Worm (Caenorhabditis elegans): ENCODE data around the gene W06D12.6.

The W06D12.6 gene

DNA sequence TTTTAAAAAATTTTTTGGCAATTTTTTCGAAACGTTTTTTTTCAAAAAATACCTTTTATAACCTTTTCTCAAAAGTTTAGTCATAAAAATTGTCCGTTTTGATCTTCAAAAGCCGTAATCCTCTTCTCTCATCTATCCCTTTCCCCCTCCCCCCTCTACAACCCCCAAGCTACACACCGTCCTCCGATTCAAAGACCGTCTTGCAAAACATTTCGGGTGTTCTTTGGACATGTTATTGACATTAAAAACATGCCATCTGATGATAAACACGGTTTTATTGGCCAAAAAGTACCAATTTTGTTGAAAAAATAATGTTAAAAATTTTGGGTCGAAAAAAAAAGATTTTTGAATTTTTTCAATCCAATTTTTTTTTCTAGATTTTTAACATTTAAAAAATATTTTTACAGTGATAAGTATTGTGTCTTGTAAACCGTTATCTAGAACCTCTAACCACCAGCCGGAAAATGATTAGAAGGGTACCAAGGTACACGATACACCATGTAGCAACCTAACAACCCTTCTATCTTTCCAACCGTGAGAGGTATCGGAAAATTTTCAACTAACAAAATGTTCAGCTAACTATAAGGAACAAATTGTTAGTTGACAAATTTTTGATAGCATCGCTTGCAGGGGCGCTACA is 17.3 kb downstream of the W06D12.6 start:
- no peak for TF ChIP-seq W03F9.2 (tag; optimal IDR thresholded peaks at IDR 0.05)
- TF ChIP-seq him-1 (tag; optimal IDR thresholded peaks at IDR 0.05) = no peak
- TF ChIP-seq dao-5 (tag; optimal IDR thresholded peaks at IDR 0.05) = no peak

DNA sequence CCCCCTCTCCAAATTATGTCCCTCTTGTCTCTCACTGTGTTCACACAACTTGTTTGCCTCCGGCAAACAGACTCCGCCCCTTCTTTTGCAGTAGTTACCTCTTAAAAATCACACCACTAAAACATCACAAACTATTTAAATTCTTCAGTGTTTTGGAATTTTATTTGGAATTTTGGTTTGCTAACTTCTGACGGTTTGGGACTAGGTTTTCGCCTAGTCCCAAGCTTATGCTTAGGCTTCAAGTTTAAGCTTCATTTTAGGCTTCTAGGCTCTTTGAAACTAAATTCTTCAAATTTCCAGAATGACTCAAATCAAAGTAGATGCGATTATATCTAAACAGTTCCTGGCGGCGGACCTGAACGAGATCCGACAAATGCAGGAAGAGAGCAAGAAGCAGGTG is 18.8 kb downstream of the W06D12.6 start, which contains the start of gene fat-5:
Gene fat-5, plus strand, starts transcription at position 301 of the 400 bp plus-strand sequence.
- TF ChIP-seq him-1 (tag; optimal IDR thresholded peaks at IDR 0.05) (no peak), W03F9.2 (tag; optimal IDR thresholded peaks at IDR 0.05) (no peak), dao-5 (tag; optimal IDR thresholded peaks at IDR 0.05) (no peak)

DNA sequence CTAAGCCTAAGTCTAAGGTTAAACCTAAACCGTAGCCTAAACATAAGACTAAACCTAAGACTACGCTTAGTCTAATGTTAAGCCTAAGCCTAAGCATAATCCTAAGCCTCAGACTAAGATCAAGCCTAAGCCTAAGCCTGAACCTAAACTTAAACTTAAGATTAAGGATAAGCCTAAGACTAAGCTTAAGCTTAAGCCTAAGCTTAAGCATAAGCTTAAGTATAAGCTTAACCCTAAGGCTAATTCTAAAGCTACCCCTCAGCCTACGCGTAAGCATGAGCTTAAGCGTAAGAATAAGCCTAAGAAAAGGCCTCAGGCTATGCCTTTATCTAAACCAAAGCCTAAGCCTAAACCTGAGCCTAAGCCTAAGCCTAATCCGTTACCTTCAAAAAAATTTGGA is 22.4 kb downstream of the W06D12.6 start:
- TF ChIP-seq W03F9.2 (tag; optimal IDR thresholded peaks at IDR 0.05) (no peak), dao-5 (tag; optimal IDR thresholded peaks at IDR 0.05) (no peak), him-1 (tag; optimal IDR thresholded peaks at IDR 0.05) (no peak)

DNA sequence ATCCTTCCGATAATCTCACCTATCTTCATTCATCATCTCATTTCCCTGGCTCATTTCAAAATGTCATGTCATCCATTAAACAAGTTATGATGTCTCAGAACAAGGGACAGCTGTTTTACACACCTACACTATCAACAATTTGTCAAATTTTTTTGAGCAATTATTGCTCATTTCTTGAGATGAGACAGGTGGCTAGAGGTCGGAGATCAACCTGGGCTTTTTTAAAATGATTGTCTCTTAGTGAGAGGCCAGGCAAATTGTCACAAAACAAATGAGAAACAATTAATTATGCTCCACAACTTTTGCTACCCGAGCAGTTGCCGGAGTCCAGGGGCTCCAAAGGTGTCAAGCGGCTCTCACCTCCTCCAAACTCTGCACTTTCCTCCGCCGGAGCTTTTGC is 22.8 kb downstream of the W06D12.6 start:
- no peak for TF ChIP-seq W03F9.2 (tag; optimal IDR thresholded peaks at IDR 0.05)
- TF ChIP-seq him-1 (tag; optimal IDR thresholded peaks at IDR 0.05) = no peak
- no peak for TF ChIP-seq dao-5 (tag; optimal IDR thresholded peaks at IDR 0.05)

DNA sequence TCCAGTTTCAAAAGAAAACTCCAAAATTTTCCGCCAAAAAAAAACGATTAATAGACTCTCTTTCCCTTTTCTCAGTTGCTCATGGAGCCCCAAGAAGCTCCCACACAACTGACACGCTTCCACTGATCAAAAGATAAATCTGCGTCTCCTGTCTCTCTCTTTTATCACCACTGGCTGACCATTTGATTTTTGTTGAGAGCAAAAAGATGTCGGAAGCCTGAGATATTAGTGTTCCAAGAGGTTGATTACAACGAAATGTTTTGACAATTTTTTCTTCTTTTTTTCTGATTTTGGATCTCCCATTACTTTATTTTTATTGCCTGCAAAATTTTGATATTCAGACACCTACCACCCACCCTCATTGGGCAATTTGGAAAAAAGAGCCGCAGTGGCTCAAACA is 26.6 kb downstream of the W06D12.6 start, which contains the start of gene twk-42:
Gene twk-42, minus strand, starts transcription at position 101 of the 400 bp plus-strand sequence.
- TF ChIP-seq dao-5 (tag; optimal IDR thresholded peaks at IDR 0.05) (no peak), W03F9.2 (tag; optimal IDR thresholded peaks at IDR 0.05) (no peak), him-1 (tag; optimal IDR thresholded peaks at IDR 0.05) (no peak)

DNA sequence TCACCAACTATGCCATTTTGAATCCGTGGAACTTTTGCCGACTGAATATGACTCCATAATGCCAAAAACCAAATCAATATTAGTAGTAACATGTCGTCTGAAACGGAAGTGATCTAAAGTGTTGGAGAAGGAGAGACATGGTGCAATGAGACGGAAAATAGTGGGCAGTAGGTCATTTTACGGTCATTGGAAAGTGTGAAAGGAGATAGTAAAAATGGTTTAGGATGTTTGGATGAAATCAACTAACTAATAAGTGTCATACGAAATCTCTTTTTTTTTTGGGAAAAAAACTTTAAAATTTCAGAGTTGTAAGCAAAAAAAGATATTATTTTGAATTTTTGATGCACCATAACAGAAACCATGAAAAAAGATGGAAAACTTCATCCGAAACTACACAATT is 33.9 kb downstream of the W06D12.6 start, which contains the start of gene cutl-4:
Gene cutl-4, minus strand, starts transcription at position 101 of the 400 bp plus-strand sequence.
- TF ChIP-seq him-1 (tag; optimal IDR thresholded peaks at IDR 0.05) = no peak
- TF ChIP-seq W03F9.2 (tag; optimal IDR thresholded peaks at IDR 0.05) = no peak
- no peak for TF ChIP-seq dao-5 (tag; optimal IDR thresholded peaks at IDR 0.05)

DNA sequence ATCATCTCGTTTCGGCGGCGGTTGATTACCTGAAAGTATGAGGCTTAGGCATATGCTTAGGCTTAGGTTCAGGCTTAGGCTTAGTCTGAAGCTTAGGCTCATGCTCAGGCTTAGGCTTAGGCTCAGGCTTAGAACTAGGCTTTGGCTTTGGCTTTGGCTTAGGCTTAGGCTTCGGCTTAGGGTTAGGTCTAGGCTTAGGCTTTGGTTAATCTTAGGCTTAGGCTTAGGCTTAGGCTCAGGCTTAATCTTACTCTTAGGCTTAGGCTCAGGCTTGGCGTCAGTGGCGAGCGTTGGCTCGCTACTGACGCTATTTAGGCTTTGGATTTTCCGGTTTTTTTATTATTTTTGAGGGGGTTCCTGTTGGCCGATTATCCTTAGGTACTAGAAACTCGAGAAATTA is 37.9 kb downstream of the W06D12.6 start:
- no peak for TF ChIP-seq W03F9.2 (tag; optimal IDR thresholded peaks at IDR 0.05)
- no peak for TF ChIP-seq him-1 (tag; optimal IDR thresholded peaks at IDR 0.05)
- TF ChIP-seq dao-5 (tag; optimal IDR thresholded peaks at IDR 0.05) = no peak

DNA sequence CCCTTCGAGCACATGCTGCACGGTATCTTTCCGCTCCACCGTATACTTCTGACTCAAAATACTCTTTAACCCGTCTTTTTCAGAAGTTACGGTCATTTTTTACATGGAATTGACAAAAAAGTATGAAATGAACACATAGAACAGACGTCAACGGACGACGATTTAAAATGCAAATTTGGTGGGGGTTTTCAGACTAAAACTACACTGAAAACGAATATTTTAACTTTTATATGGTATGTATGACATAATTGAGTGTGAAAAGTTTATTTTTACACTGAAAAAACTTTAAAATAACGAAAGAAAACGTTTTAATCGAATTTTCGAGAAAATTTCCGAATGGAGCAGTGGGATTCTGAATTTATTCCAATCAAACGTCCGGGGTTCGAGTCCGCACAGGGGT is 41.0 kb downstream of the W06D12.6 start, which contains the start of gene twk-36:
Gene twk-36, minus strand, starts transcription at position 101 of the 400 bp plus-strand sequence.
- TF ChIP-seq W03F9.2 (tag; optimal IDR thresholded peaks at IDR 0.05) (no peak), dao-5 (tag; optimal IDR thresholded peaks at IDR 0.05) (no peak), him-1 (tag; optimal IDR thresholded peaks at IDR 0.05) (no peak)

DNA sequence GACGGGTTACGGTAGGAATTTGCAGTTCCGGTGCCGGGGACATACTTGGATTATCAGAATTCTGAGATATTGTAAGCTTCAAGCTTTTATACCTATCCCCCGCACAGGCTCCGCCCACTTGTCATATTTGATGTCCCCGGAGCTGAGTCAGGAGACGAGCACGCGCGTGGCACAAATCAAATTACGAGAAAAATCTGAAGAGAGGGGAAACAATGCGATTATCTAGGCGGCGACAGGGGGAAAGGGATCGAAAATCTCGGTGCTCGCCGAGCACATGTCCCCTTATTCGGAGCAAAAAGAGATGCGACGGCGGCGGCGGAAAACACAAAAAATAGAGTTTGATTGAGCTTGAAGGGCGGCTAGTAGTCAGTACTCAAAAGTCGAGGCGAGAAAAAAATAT is 43.3 kb downstream of the W06D12.6 start, which contains the start of gene R12G8.1:
Gene R12G8.1, minus strand, starts transcription at position 63 of the 400 bp plus-strand sequence.
- TF ChIP-seq W03F9.2 (tag; optimal IDR thresholded peaks at IDR 0.05) (no peak), him-1 (tag; optimal IDR thresholded peaks at IDR 0.05) (peak; percentile 8), dao-5 (tag; optimal IDR thresholded peaks at IDR 0.05) (no peak)

DNA sequence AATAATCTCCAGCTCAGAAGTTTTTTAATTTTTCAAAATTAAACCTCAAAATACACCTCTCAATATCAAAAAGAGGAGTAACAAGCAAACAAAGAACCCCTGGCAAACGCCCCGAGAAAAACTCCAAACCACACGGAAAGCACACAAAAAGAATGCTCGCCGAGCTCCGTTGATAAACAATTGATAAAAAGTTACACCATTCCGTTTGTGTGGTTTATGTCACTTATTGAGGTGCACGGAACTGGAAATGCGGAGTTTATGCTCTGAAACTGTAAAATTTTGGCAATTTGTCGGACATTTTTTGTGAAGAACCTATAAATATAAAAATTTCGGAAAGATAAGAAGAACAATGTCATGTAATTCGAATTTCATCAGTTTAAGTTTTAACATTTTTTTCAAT is 46.4 kb downstream of the W06D12.6 start:
- TF ChIP-seq him-1 (tag; optimal IDR thresholded peaks at IDR 0.05) (no peak), W03F9.2 (tag; optimal IDR thresholded peaks at IDR 0.05) (no peak), dao-5 (tag; optimal IDR thresholded peaks at IDR 0.05) (no peak)

DNA sequence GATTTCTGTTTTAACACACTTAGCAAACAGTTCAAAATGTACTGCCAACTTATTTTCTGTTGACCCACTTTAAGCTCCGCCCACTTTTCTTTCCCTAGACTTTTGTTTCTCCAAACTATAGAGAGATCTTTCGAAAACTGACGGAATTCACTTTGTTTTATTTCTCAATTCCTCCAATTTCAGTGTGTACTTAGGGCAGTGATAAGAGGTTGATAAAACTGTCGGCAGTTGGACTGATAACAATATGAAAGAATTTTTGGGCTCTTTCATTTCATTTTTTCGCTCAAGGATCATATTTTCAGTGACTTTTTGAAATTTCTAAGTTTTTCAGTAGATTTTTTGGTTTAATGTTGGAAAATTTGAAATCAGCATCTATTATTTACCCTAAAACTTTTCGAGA is 49.1 kb downstream of the W06D12.6 start:
- no peak for TF ChIP-seq W03F9.2 (tag; optimal IDR thresholded peaks at IDR 0.05)
- no peak for TF ChIP-seq him-1 (tag; optimal IDR thresholded peaks at IDR 0.05)
- no peak for TF ChIP-seq dao-5 (tag; optimal IDR thresholded peaks at IDR 0.05)

DNA sequence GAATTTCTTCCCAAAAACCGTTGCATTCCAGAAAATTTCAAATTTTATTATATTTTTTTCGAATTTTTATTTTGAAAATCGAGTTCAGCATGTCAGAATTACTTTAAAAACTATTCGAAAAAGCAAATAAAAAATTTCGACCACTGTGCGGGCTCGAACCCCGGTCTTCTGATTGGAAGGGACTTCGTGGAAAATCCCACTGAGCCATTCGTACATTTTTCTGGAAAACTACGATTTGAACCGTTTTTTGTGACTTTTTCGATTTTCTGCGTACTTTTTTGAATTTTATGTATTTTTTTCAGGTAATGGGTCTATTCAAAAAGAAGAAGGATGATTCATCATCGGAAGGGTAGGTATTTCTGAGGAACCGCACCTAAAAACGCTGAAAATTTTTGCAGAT is 49.7 kb downstream of the W06D12.6 start, which contains the start of gene pgp-9:
Gene pgp-9, plus strand, starts transcription at position 301 of the 400 bp plus-strand sequence.
- TF ChIP-seq W03F9.2 (tag; optimal IDR thresholded peaks at IDR 0.05) (no peak), dao-5 (tag; optimal IDR thresholded peaks at IDR 0.05) (no peak), him-1 (tag; optimal IDR thresholded peaks at IDR 0.05) (no peak)
